ENCODE assay signal across 4 fruit fly cellular contexts in the genomic region with DNA sequence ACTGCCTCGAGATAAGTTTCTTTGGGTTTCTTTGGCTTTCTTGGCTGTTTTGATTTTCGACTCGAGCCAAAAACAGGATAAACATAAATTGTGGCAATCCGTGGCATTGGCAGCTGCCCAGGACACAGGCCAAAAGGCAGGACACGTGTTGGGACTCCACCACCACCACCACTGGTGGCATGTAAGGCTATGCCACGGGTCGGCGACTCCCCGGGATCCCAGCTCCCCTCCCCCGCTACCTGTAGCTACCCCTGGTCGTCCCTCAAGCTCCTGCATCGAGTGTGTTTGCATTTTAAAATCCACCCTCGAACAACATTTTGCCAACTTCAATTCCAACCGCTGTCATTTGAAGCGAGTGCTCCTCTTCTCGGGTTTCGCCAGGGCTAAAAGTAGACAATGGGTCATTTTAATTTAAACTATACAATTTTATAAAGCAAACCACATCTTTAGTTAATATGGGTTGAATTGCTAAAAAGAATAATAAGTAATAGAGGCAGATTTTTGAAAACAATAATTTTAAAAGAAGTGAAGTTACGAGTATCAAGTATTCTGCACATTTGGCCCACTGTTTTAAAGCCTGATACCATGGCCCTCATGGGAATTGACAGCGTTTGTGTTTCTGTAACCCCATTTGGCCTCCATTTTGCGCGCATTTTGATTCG.
TF ChIP-seq lines count a peak whose summit lies in the region.

No protein-coding gene starts in this region.

- no peak for TF ChIP-seq CTCF in whole organism, embryonic (GFP tag; optimal IDR thresholded peaks at IDR 0.05; lab: Kevin White, UChicago)

TF ChIP-seq in whole organism, embryonic, 481 proteins besides CTCF, POLR2A, EP300 and RAD21 (continues in another document):
- 0 out of 2 replicates have a peak, but pooled peaks have one; percentile 13 for TF ChIP-seq seq (GFP tag; IDR thresholded peaks at IDR 0.05; lab: Robert Waterston, UW)
- TF ChIP-seq Sox102F (GFP tag; optimal IDR thresholded peaks at IDR 0.05; lab: Kevin White, UChicago) = peak; percentile 25
- no peak for TF ChIP-seq otp (GFP tag; IDR thresholded peaks at IDR 0.05; lab: Robert Waterston, UW)
- TF ChIP-seq sens (GFP tag; lab: Kevin White, UChicago) = peak; percentile 37
- TF ChIP-seq CG17186 (GFP tag; optimal IDR thresholded peaks at IDR 0.05; lab: Kevin White, UChicago) = no peak
- peak; percentile 50 for TF ChIP-seq dmrt99B (tag; optimal IDR thresholded peaks at IDR 0.05; lab: Kevin White, UChicago)
- TF ChIP-seq nerfin-1 (tag; optimal IDR thresholded peaks at IDR 0.05; lab: Kevin White, UChicago) = peak; percentile 56
- peak in 1 of 2 experiments; percentile 19 for TF ChIP-seq bsh (GFP tag; optimal IDR thresholded peaks at IDR 0.05; lab: Kevin White, UChicago)
- no peak for TF ChIP-seq fd96Cb (tag; optimal IDR thresholded peaks at IDR 0.05; lab: Kevin White, UChicago)
- TF ChIP-seq Ets65A (GFP tag; lab: Kevin White, UChicago) = peak; percentile 58
- peak; percentile 16 for TF ChIP-seq CG15269 (tag; optimal IDR thresholded peaks at IDR 0.05; lab: Kevin White, UChicago)
- TF ChIP-seq CG4707 (GFP tag; optimal IDR thresholded peaks at IDR 0.05; lab: Kevin White, UChicago) = peak; percentile 41
- TF ChIP-seq Hr51 (GFP tag; optimal IDR thresholded peaks at IDR 0.05; lab: Kevin White, UChicago) = peak in 1 of 2 experiments; percentile 46
- TF ChIP-seq Nf-YB (GFP tag; optimal IDR thresholded peaks at IDR 0.05; lab: Kevin White, UChicago) = no peak
- TF ChIP-seq CG2120 (GFP tag; optimal IDR thresholded peaks at IDR 0.05; lab: Kevin White, UChicago) = peak; percentile 29
- peak; percentile 20 for TF ChIP-seq unpg (GFP tag; optimal IDR thresholded peaks at IDR 0.05; lab: Kevin White, UChicago)
- no peak for TF ChIP-seq odd (GFP tag; optimal IDR thresholded peaks at IDR 0.05; lab: Kevin White, UChicago)
- peak; percentile 12 for TF ChIP-seq CG8924 (tag; optimal IDR thresholded peaks at IDR 0.05; lab: Kevin White, UChicago)
- peak; percentile 2 for TF ChIP-seq CG30403 (GFP tag; optimal IDR thresholded peaks at IDR 0.05; lab: Kevin White, UChicago)
- TF ChIP-seq CG11504 (tag; optimal IDR thresholded peaks at IDR 0.05; lab: Kevin White, UChicago) = peak; percentile 20
- TF ChIP-seq CG14710 (tag; optimal IDR thresholded peaks at IDR 0.05; lab: Kevin White, UChicago) = no peak

TF ChIP-seq in whole organism, prepupa, 60 proteins besides CTCF, POLR2A, EP300 and RAD21 (continues in another document):
- TF ChIP-seq CG8319 (GFP tag; optimal IDR thresholded peaks at IDR 0.05; lab: Kevin White, UChicago) (no peak), Hr38 (GFP tag; optimal IDR thresholded peaks at IDR 0.05; lab: Kevin White, UChicago) (no peak), esn (GFP tag; optimal IDR thresholded peaks at IDR 0.05; lab: Kevin White, UChicago) (peak; percentile 33), CG6276 (GFP tag; optimal IDR thresholded peaks at IDR 0.05; lab: Kevin White, UChicago) (no peak), CG31627 (GFP tag; optimal IDR thresholded peaks at IDR 0.05; lab: Kevin White, UChicago) (peak; percentile 10), CG7368 (GFP tag; optimal IDR thresholded peaks at IDR 0.05; lab: Kevin White, UChicago) (no peak), CG6163 (GFP tag; IDR thresholded peaks at IDR 0.05; lab: Robert Waterston, UW) (no peak), CG8632 (GFP tag; optimal IDR thresholded peaks at IDR 0.05; lab: Kevin White, UChicago) (no peak), lz (GFP tag; optimal IDR thresholded peaks at IDR 0.05; lab: Kevin White, UChicago) (peak; percentile 14), Hr4 (GFP tag; optimal IDR thresholded peaks at IDR 0.05; lab: Kevin White, UChicago) (no peak), Ets96B (tag; optimal IDR thresholded peaks at IDR 0.05; lab: Kevin White, UChicago) (no peak), vri (GFP tag; optimal IDR thresholded peaks at IDR 0.05; lab: Kevin White, UChicago) (peak; percentile 10), CG1621 (tag; optimal IDR thresholded peaks at IDR 0.05; lab: Kevin White, UChicago) (no peak), Eip78C (GFP tag; lab: Kevin White, UChicago) (peak; percentile 36), Lpt (GFP tag; optimal IDR thresholded peaks at IDR 0.05; lab: Kevin White, UChicago) (no peak), CG34406 (GFP tag; optimal IDR thresholded peaks at IDR 0.05; lab: Kevin White, UChicago) (peak; percentile 3), dac (GFP tag; optimal IDR thresholded peaks at IDR 0.05; lab: Kevin White, UChicago) (no peak), CG15336 (GFP tag; IDR thresholded peaks at IDR 0.05; lab: Robert Waterston, UW) (0 out of 2 replicates have a peak, but pooled peaks have one; percentile 13), Ets21C (GFP tag; optimal IDR thresholded peaks at IDR 0.05; lab: Kevin White, UChicago) (no peak), dsx (GFP tag; optimal IDR thresholded peaks at IDR 0.05; lab: Kevin White, UChicago; ENCODE audit: poor library complexity, severe bottlenecking) (no peak), svp (GFP tag; lab: Kevin White, UChicago) (peak; percentile 65), pdm3 (GFP tag; optimal IDR thresholded peaks at IDR 0.05; lab: Kevin White, UChicago) (peak; percentile 3)

TF ChIP-seq in whole organism, pupa, 21 proteins besides CTCF, POLR2A, EP300 and RAD21:
- TF ChIP-seq fd96Ca (GFP tag; IDR thresholded peaks at IDR 0.05; lab: Robert Waterston, UW) (no peak), CG32121 (GFP tag; IDR thresholded peaks at IDR 0.05; lab: Robert Waterston, UW) (no peak), CG8159 (tag; optimal IDR thresholded peaks at IDR 0.05; lab: Kevin White, UChicago) (peak; percentile 23), CG10348 (GFP tag; IDR thresholded peaks at IDR 0.05; lab: Robert Waterston, UW) (no peak), Ets98B (GFP tag; IDR thresholded peaks at IDR 0.05; lab: Robert Waterston, UW) (no peak), CG17806 (tag; optimal IDR thresholded peaks at IDR 0.05; lab: Kevin White, UChicago) (no peak), CG34367 (tag; optimal IDR thresholded peaks at IDR 0.05; lab: Kevin White, UChicago) (no peak), CG15710 (tag; optimal IDR thresholded peaks at IDR 0.05; lab: Kevin White, UChicago) (peak; percentile 19)
TF ChIP-seq in whole organism, pupa: peak in this region for 2.

TF ChIP-seq in whole organism, wandering third instar larva, 38 proteins besides CTCF, POLR2A, EP300 and RAD21:
- TF ChIP-seq pan (optimal IDR thresholded peaks at IDR 0.05; lab: Kevin White, UChicago) = no peak
- no peak for TF ChIP-seq tai (GFP tag; optimal IDR thresholded peaks at IDR 0.05; lab: Kevin White, UChicago)
- peak; percentile 24 for TF ChIP-seq rgr (GFP tag; optimal IDR thresholded peaks at IDR 0.05; lab: Kevin White, UChicago)
- peak; percentile 5 for TF ChIP-seq h (GFP tag; optimal IDR thresholded peaks at IDR 0.05; lab: Kevin White, UChicago)
- no peak for TF ChIP-seq Rel (GFP tag; optimal IDR thresholded peaks at IDR 0.05; lab: Kevin White, UChicago)
- TF ChIP-seq Rel (tag; optimal IDR thresholded peaks at IDR 0.05; lab: Kevin White, UChicago) = no peak
- TF ChIP-seq sv (GFP tag; optimal IDR thresholded peaks at IDR 0.05; lab: Kevin White, UChicago) = no peak
- peak; percentile 34 for TF ChIP-seq fru (GFP tag; optimal IDR thresholded peaks at IDR 0.05; lab: Kevin White, UChicago)
- TF ChIP-seq Myc (optimal IDR thresholded peaks at IDR 0.05; lab: Kevin White, UChicago) = no peak
- TF ChIP-seq OdsH (GFP tag; optimal IDR thresholded peaks at IDR 0.05; lab: Kevin White, UChicago) = peak; percentile 35
- TF ChIP-seq woc (GFP tag; optimal IDR thresholded peaks at IDR 0.05; lab: Kevin White, UChicago) = no peak
- TF ChIP-seq ey (GFP tag; optimal IDR thresholded peaks at IDR 0.05; lab: Kevin White, UChicago) = peak; percentile 33
- peak in 1 of 2 experiments; percentile 34 for TF ChIP-seq foxo (GFP tag; optimal IDR thresholded peaks at IDR 0.05; lab: Kevin White, UChicago)
- TF ChIP-seq Hr78 (GFP tag; optimal IDR thresholded peaks at IDR 0.05; lab: Kevin White, UChicago) = no peak
- TF ChIP-seq lola (GFP tag; optimal IDR thresholded peaks at IDR 0.05; lab: Kevin White, UChicago) = no peak
- no peak for TF ChIP-seq dl (GFP tag; optimal IDR thresholded peaks at IDR 0.05; lab: Kevin White, UChicago; ENCODE audit: insufficient read depth in 1 of 2, partially characterized antibody in 2 of 2)
- no peak for TF ChIP-seq HLH106 (tag; optimal IDR thresholded peaks at IDR 0.05; lab: Kevin White, UChicago)
- no peak for TF ChIP-seq psq (GFP tag; optimal IDR thresholded peaks at IDR 0.05; lab: Kevin White, UChicago)
- no peak for TF ChIP-seq brk (GFP tag; optimal IDR thresholded peaks at IDR 0.05; lab: Kevin White, UChicago)
- TF ChIP-seq Hnf4 (GFP tag; optimal IDR thresholded peaks at IDR 0.05; lab: Kevin White, UChicago) = peak; percentile 17
- TF ChIP-seq N (GFP tag; optimal IDR thresholded peaks at IDR 0.05; lab: Kevin White, UChicago) = no peak
- no peak for TF ChIP-seq usp (GFP tag; optimal IDR thresholded peaks at IDR 0.05; lab: Kevin White, UChicago)
